Worm (Caenorhabditis elegans) whole organism, L1 larva: ENCODE results near the gene F23D12.11.

ENCODE experiments used
- C16A3.4 ChIP-seq: fragments of 150-350 bp; optimal IDR thresholded peaks from 2 replicates; lab custom pipeline; 2014; ENCODE audit warnings: missing biosample characterization, missing genetic modification characterization
- C34B4.2 ChIP-seq: sonication (generic microtip); optimal IDR thresholded peaks from 2 replicates; lab custom pipeline; 2017; ENCODE audit warnings: mild to moderate bottlenecking, missing genetic modification characterization, missing compliant biosample characterization
- ces-1 ChIP-seq: fragments of 150-350 bp; optimal IDR thresholded peaks from 2 replicates; lab custom pipeline; 2014; ENCODE audit warnings: missing biosample characterization, missing genetic modification reagents, missing genetic modification characterization
- egl-13 ChIP-seq: sonication (generic microtip); optimal IDR thresholded peaks from 2 replicates; lab custom pipeline; 2016; ENCODE audit warnings: missing genotype, missing genetic modification reagents, missing genetic modification characterization, missing compliant biosample characterization
- fkh-10 ChIP-seq: sonication (generic microtip); optimal IDR thresholded peaks from 2 replicates; lab custom pipeline; 2017; ENCODE audit warnings: missing biosample characterization, missing genetic modification reagents, missing genetic modification characterization
- fkh-4 ChIP-seq: sonication (generic microtip); optimal IDR thresholded peaks from 2 replicates; lab custom pipeline; 2016; ENCODE audit warnings: missing compliant biosample characterization, missing genetic modification characterization, borderline replicate concordance
- fos-1 ChIP-seq: fragments of 150-350 bp; optimal IDR thresholded peaks from 2 replicates; lab custom pipeline; 2014; ENCODE audit warnings: missing biosample characterization, missing genetic modification characterization
- nhr-12 ChIP-seq: sonication (generic microtip); optimal IDR thresholded peaks from 2 replicates; lab custom pipeline; 2017; ENCODE audit warnings: missing biosample characterization, missing genetic modification characterization
- nhr-20 ChIP-seq: sonication (generic microtip); optimal IDR thresholded peaks from 2 replicates; lab custom pipeline; 2016; ENCODE audit warnings: mild to moderate bottlenecking, missing genetic modification characterization, missing compliant biosample characterization
- nhr-71 ChIP-seq: sonication (generic microtip); optimal IDR thresholded peaks from 2 replicates; lab custom pipeline; 2016; ENCODE audit warnings: mild to moderate bottlenecking, missing genetic modification characterization, moderate library complexity, missing compliant biosample characterization
- nhr-84 ChIP-seq: sonication (generic microtip); optimal IDR thresholded peaks from 2 replicates; lab custom pipeline; 2017; ENCODE audit warnings: missing biosample characterization, missing genetic modification characterization
- skn-1 ChIP-seq: fragments of 150-350 bp; optimal IDR thresholded peaks from 2 replicates; lab custom pipeline; 2014; ENCODE audit warnings: missing biosample characterization, missing genetic modification characterization
- unc-130 ChIP-seq: fragments of 150-350 bp; optimal IDR thresholded peaks from 2 replicates; lab custom pipeline; 2017; ENCODE audit warnings: missing biosample characterization, missing genetic modification characterization, inconsistent platforms
- unc-62 ChIP-seq: fragments of 150-350 bp; optimal IDR thresholded peaks from 2 replicates; lab custom pipeline; 2014; ENCODE audit warnings: missing biosample characterization, missing genetic modification reagents, missing genetic modification characterization
- xbp-1 ChIP-seq: sonication (generic microtip); optimal IDR thresholded peaks from 2 replicates; lab custom pipeline; 2016; ENCODE audit warnings: missing genetic modification characterization, missing compliant biosample characterization
- zip-4 ChIP-seq: fragments of 200-800 bp; sonication (Bioruptor generic); optimal IDR thresholded peaks from 2 replicates; lab custom pipeline; 2018; ENCODE audit warnings: mild to moderate bottlenecking, missing genetic modification characterization, moderate library complexity, missing compliant biosample characterization

F23D12.11 gene

ce11 chrX:14399035-14399434, 25.5 kb downstream of the F23D12.11 start:
- TF ChIP-seq nhr-12 (tag; lab: Kevin White, UChicago) (no peak), fkh-10 (peak; percentile 65), nhr-84 (tag; lab: Kevin White, UChicago) (no peak)

ce11 chrX:14395267-14395666, 29.3 kb downstream of the F23D12.11 start, which contains the start of gene Y60A9.1:
Gene Y60A9.1 (minus strand): TSS chrX:14395367.
- no peak for TF ChIP-seq nhr-20 (tag; lab: Kevin White, UChicago)

ce11 chrX:14382951-14383350, 41.6 kb downstream of the F23D12.11 start, which contains the start of gene Y60A9.3:
Gene Y60A9.3 (plus strand): TSS chrX:14383251.
- TF ChIP-seq unc-62 (GFP tag; lab: Kevin White, UChicago) (no peak), unc-130 (tag; lab: Kevin White, UChicago) (no peak), C34B4.2 (tag; lab: Kevin White, UChicago) (no peak), ces-1 (GFP tag; lab: Kevin White, UChicago) (no peak), xbp-1 (tag; lab: Kevin White, UChicago) (no peak), skn-1 (tag; lab: Kevin White, UChicago) (no peak), zip-4 (no peak), C16A3.4 (tag; lab: Kevin White, UChicago) (no peak), nhr-71 (tag; lab: Kevin White, UChicago) (no peak), egl-13 (no peak)
- TF ChIP-seq, all 84 proteins: peak for 0

ce11 chrX:14377169-14377568, 47.4 kb downstream of the F23D12.11 start, which contains the start of gene Y60A9A.1:
Gene Y60A9A.1 (minus strand): TSS chrX:14377269.
- TF ChIP-seq fos-1 (tag; lab: Kevin White, UChicago) (no peak), fkh-4 (tag; lab: Kevin White, UChicago) (no peak)
- TF ChIP-seq, all 84 proteins: peak for 0
